Worm (Caenorhabditis elegans): ENCODE results near the gene F33H12.1.
"Not testable (repeated sequence)": the region's sequence is repeated elsewhere in the genome, so short reads cannot be mapped to it uniquely, and the experiment has no call there.

Gene F33H12.1

ce11 chrII:2586861-2587554 lies 13.3 kb upstream of the F33H12.1 start, which contains the start of the genes F33H12.7 and sri-39 (continued):
- no peak for TF ChIP-seq blmp-1 (tag; optimal IDR thresholded peaks at IDR 0.05; ENCODE audit: insufficient read depth)

DNA sequence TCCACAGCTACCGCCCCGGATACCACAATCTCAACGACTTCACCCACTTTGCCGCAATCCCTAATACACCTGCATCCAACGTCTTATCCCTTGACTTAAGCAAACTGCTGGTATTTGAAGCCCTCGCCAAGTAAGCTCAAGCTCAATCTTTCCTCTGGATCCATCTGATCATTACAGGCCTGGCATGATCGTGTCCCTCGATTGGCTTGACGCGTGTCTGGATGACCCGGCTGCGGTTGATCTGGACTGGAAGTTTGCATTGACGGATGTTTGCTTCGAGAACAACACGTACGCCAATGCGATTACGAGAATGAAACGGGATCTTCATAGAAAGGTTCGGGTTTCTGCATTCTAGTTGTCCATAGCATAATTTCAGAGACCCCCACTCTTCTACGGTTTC lies 655 bp downstream of the F33H12.1 start:
- TF ChIP-seq nhr-6 (tag; optimal IDR thresholded peaks at IDR 0.05) = no peak
- TF ChIP-seq nhr-23 (tag; optimal IDR thresholded peaks at IDR 0.05) = no peak
- TF ChIP-seq nhr-11 (tag; optimal IDR thresholded peaks at IDR 0.05) = no peak
- no peak for TF ChIP-seq ztf-11 (tag; optimal IDR thresholded peaks at IDR 0.05)
- no peak for TF ChIP-seq ztf-4 (tag; optimal IDR thresholded peaks at IDR 0.05)
- TF ChIP-seq unc-39 (tag; optimal IDR thresholded peaks at IDR 0.05) = no peak
- TF ChIP-seq ceh-16 (tag; optimal IDR thresholded peaks at IDR 0.05) = no peak
- TF ChIP-seq crh-2 (tag; optimal IDR thresholded peaks at IDR 0.05) = no peak
- TF ChIP-seq ztf-1 (GFP tag; conservative IDR thresholded peaks at IDR 0.05) = no peak

DNA sequence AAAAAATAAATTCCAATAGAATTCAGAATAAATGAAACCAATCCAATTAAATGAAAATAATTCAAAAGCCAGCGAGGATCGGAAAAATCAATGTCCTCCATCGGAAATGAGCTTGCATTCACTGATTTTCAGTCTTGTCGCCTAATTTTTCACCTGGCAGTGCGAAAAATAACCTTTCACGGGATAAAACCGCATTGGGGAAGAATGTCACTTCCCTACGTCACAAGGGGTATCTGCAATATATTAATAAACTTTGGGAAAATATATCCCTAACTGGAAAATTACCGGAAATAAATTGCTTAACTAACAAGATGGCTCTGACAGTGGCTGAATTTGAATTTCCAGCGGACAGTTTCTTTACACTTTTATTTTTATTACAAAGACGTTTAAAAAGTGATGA lies 5.0 kb downstream of the F33H12.1 start, which contains the start of gene sri-77:
TSS of gene sri-77 (minus strand) at position 101 of the 400 bp plus-strand sequence.
- no peak for TF ChIP-seq ztf-11 (tag; optimal IDR thresholded peaks at IDR 0.05)
- no peak for TF ChIP-seq unc-39 (tag; optimal IDR thresholded peaks at IDR 0.05)
- no peak for TF ChIP-seq ztf-4 (tag; optimal IDR thresholded peaks at IDR 0.05)
- no peak for TF ChIP-seq ceh-16 (tag; optimal IDR thresholded peaks at IDR 0.05)
- TF ChIP-seq sma-9 (GFP tag; optimal IDR thresholded peaks at IDR 0.05) = no peak
- no peak for TF ChIP-seq sma-9 (tag; optimal IDR thresholded peaks at IDR 0.05)

DNA sequence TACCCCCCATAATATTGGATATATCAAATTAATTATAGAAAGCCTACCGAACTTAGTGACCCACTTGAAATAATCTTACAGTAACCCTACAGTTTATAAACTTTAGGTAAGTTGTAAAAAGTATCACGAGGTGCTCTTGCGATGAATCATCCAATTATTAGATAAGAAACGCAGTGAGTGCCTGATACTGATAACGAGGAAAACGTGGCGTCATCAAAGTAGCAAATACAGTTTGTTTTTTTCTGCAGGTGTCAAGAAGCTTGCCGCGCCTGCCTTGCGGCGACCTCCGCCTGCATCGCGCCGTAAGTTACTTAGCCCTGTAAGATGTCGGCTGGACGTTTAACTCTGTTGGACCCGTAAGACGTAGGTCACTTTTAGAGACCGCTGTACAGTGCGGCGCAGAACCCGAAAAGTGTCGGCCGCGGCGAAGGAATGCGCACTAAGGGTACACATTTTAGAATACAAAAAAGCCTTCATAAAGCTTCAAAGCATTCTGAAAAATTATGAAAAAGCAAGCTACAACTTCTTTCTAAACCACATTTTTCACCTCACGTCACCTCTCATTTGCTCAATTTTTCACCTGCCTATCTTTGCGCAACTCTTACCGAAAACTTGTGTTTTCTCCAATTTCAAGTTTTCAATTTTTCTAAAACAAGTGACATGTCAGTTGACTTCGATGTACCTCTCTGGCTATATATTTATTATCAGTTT lies 10.1 kb downstream of the F33H12.1 start, which contains the start of gene sri-38:
TSS of gene sri-38 (plus strand) at position 661 of the 711 bp plus-strand sequence.
- TF ChIP-seq fos-1 (tag; optimal IDR thresholded peaks at IDR 0.05) (peak; percentile 95), sem-4 (tag; optimal IDR thresholded peaks at IDR 0.05) (no peak), crh-2 (tag; optimal IDR thresholded peaks at IDR 0.05) (peak; percentile 49)

ce11 chrII:2611009-2611408 lies 10.7 kb downstream of the F33H12.1 start:
- no peak for TF ChIP-seq unc-39 (tag; optimal IDR thresholded peaks at IDR 0.05)
- TF ChIP-seq dmd-4 (tag; optimal IDR thresholded peaks at IDR 0.05) = no peak
- TF ChIP-seq ama-1 (optimal IDR thresholded peaks at IDR 0.05) = no peak
- no peak for TF ChIP-seq sem-4 (tag; optimal IDR thresholded peaks at IDR 0.05)
- TF ChIP-seq nhr-21 (tag; optimal IDR thresholded peaks at IDR 0.05) = no peak
- TF ChIP-seq unc-55 (GFP tag; optimal IDR thresholded peaks at IDR 0.05) = no peak
- TF ChIP-seq nhr-23 (tag; optimal IDR thresholded peaks at IDR 0.05) = no peak
- no peak for TF ChIP-seq elt-1 (tag; optimal IDR thresholded peaks at IDR 0.05)
- no peak for TF ChIP-seq mdl-1 (tag; optimal IDR thresholded peaks at IDR 0.05)
- no peak for TF ChIP-seq lin-11 (tag; optimal IDR thresholded peaks at IDR 0.05)
- TF ChIP-seq gmeb-1 (tag; optimal IDR thresholded peaks at IDR 0.05) = no peak
- no peak for TF ChIP-seq alr-1 (tag; optimal IDR thresholded peaks at IDR 0.05)
- TF ChIP-seq nhr-129 (tag; optimal IDR thresholded peaks at IDR 0.05) = no peak
- TF ChIP-seq R02D3.7 (tag; optimal IDR thresholded peaks at IDR 0.05) = no peak
- TF ChIP-seq nhr-25 (tag; optimal IDR thresholded peaks at IDR 0.05) = no peak

DNA sequence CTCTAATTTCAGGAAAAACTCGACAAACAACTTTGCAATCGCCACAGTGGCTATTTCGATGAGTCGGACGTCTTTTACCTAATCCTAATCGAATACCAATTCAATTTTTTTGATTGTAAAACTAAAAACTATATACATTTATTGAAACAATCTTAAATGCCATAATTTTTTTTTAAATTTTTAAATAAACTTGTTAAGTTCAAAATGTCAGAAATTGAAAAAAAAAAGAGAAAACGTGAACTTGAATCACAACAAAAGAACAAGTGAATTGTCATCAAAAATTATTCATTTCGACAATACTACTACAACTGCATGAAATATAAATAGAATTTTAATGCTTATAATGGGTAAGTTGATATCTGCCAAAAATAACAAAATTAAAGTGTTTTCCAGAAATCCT lies 12.0 kb downstream of the F33H12.1 start, which contains the start of gene D2062.13:
TSS of gene D2062.13 (plus strand) at position 301 of the 400 bp plus-strand sequence.
- not testable (repeated sequence) for TF ChIP-seq mab-5, egl-27, nhr-12 (tag; optimal IDR thresholded peaks at IDR 0.05)

ce11 chrII:2616634-2617033 lies 16.4 kb downstream of the F33H12.1 start, which contains the start of gene msrp-5:
TSS of gene msrp-5 (plus strand) at chrII:2616934.
- TF ChIP-seq dmd-4 (tag; optimal IDR thresholded peaks at IDR 0.05); nhr-237 (tag; optimal IDR thresholded peaks at IDR 0.05); sma-9 (GFP tag; optimal IDR thresholded peaks at IDR 0.05); sma-9 (tag; optimal IDR thresholded peaks at IDR 0.05): not testable (repeated sequence)

Measured in whole organism, L2 larva.